Fruit fly (Drosophila melanogaster): ENCODE measurements around the gene CG10958.

The CG10958 gene

DNA sequence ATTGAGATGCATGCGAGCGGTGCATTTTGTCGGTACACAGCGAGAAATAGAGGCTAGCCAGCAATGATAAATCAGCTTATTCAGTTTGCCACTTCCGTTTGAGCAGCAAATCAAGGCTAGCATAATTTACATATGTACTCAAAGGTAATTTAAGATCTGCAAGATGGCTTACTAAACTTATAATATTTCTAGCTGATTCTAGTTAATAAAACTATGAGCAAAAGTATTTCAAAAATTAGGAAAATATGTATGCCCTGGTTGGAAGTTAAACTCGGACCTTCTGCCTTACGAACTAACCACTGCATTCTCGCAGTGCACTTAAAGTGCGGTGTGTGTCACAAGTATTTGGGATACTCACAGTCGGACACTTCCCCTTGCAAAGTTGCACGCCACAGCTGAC lies 9.3 kb upstream of the CG10958 start:
- no peak for TF ChIP-seq psq (GFP tag; optimal IDR thresholded peaks at IDR 0.05)

DNA sequence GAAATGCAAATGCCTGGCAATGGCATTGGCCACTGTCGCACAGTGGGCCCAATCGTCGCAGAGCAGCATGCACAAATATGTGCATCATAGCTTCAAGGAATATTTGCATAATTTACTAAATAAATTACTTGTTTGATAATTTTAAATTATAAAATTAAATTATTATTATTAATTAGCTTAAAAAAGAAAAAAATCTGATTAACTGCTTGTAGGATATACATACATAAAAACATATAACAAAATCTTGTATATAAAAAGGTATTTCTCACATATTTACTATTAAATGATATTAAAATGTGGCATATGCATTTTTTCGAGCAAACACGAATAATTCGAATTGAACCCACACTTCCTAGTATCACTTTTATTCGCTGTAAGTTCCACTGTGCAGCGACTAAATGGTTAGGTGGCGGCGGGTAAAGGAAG lies 6.8 kb upstream of the CG10958 start:
- TF ChIP-seq rgr (GFP tag; optimal IDR thresholded peaks at IDR 0.05) (no peak), Dif (GFP tag; optimal IDR thresholded peaks at IDR 0.05; ENCODE audit: partially characterized antibody) (no peak), br (GFP tag; optimal IDR thresholded peaks at IDR 0.05) (no peak), Vsx2 (GFP tag; optimal IDR thresholded peaks at IDR 0.05; ENCODE audit: partially characterized antibody) (no peak), lola (GFP tag; optimal IDR thresholded peaks at IDR 0.05) (no peak), CG9705 (GFP tag; optimal IDR thresholded peaks at IDR 0.05) (no peak), Abd-B (GFP tag; optimal IDR thresholded peaks at IDR 0.05) (no peak), brk (GFP tag; optimal IDR thresholded peaks at IDR 0.05) (no peak), N (GFP tag; optimal IDR thresholded peaks at IDR 0.05) (no peak), CG32264 (GFP tag; optimal IDR thresholded peaks at IDR 0.05) (no peak), tai (GFP tag; optimal IDR thresholded peaks at IDR 0.05) (no peak), Dfd (GFP tag; optimal IDR thresholded peaks at IDR 0.05) (no peak), dsf (GFP tag; optimal IDR thresholded peaks at IDR 0.05; ENCODE audit: borderline replicate concordance) (no peak), dmrt93B (GFP tag; optimal IDR thresholded peaks at IDR 0.05) (no peak), psq (GFP tag; optimal IDR thresholded peaks at IDR 0.05) (no peak), jim (GFP tag; optimal IDR thresholded peaks at IDR 0.05) (no peak), GATAd (GFP tag; optimal IDR thresholded peaks at IDR 0.05) (no peak), OdsH (GFP tag; optimal IDR thresholded peaks at IDR 0.05) (no peak), fru (GFP tag; optimal IDR thresholded peaks at IDR 0.05) (no peak)

DNA sequence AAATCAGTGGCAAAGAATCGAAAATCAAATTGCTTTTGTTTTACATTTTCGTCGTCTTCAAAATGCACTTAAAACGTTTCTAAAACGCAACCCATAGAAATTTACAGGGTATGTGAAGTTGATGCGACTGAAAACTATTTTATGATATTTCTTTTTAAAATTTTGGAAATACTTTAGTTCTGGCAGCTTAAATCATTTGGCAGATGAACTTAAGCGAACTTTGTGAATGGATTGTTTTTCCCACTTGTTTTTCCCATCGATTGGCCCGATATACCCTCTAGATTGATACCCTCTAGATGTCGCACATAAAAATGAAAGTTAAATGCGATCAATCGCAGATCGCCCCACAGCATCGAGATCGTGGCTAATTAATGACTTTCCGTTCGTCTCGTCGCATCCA lies 5.9 kb upstream of the CG10958 start:
- TF ChIP-seq psq (GFP tag; optimal IDR thresholded peaks at IDR 0.05) (no peak), sv (GFP tag; optimal IDR thresholded peaks at IDR 0.05) (peak; percentile 9)

DNA sequence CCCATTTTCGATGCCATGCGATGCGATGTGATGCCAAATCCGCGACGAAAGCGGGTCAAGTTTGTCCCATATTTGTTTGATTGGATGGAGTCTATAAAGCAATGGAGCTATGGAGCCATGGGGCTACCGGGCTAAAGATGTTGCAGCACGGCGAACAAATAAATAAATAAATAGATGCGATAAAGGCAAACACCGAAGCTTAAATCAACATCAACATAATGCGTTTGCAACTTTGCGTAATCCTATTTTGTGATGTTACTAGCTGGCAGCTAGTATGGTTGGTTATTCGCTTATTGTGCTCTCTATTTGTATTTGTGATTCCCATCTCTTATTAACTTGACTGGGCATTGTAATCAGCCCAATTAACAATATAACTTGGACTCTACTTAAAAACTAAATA lies 4.0 kb upstream of the CG10958 start:
- no peak for TF ChIP-seq sv (GFP tag; optimal IDR thresholded peaks at IDR 0.05)

DNA sequence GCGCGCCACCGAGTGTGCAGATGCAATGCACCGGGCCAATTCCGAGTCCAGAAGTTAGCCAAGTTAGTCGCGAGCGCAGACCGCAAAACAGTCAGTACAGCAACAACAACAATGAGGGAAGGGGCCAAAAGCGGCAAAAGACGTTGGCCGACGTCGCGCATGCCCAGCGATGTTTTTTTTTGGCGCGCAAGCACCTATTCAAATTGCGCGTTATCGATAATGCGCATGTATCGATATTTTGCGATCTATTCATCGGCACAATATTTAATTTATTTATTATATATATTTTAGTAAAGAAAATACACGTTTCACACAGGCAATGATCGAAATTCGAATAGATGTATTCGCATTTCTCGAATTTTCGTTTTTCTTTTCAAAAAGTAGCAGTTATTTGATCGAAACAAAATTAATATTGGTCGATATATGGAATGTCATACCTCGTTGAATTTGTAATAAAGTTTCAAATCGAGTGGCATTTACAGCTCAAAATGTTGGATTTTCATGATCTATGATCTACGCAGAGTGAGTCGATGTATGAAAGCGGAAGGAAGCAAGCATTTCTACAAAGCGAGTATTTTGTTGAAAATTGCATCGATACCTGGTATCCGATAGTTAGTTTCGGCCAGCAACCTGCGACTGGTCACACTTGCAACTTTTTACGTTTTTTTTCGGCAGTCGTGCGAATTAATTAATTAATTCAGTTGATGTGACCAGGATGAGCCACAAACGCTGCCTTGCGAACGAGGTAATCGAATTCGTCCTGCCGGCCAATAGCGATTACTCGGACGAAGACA lies 2.7 kb upstream of the CG10958 start, which contains the start of gene CG2116:
TSS of gene CG2116 (plus strand) at position 609 of the 794 bp plus-strand sequence.
- TF ChIP-seq dmrt93B (GFP tag; optimal IDR thresholded peaks at IDR 0.05), result no peak
- no peak for TF ChIP-seq psq (GFP tag; optimal IDR thresholded peaks at IDR 0.05)
- TF ChIP-seq sage (GFP tag; optimal IDR thresholded peaks at IDR 0.05), result no peak
- no peak for TF ChIP-seq usp (GFP tag; optimal IDR thresholded peaks at IDR 0.05)
- TF ChIP-seq Myc (optimal IDR thresholded peaks at IDR 0.05), result peak; percentile 1
- TF ChIP-seq Jra (GFP tag; optimal IDR thresholded peaks at IDR 0.05), result no peak
- TF ChIP-seq tai (GFP tag; optimal IDR thresholded peaks at IDR 0.05), result no peak
- TF ChIP-seq CG32264 (GFP tag; optimal IDR thresholded peaks at IDR 0.05), result no peak
- TF ChIP-seq Rel (GFP tag; optimal IDR thresholded peaks at IDR 0.05), result no peak
- no peak for TF ChIP-seq Rel (tag; optimal IDR thresholded peaks at IDR 0.05)
- no peak for TF ChIP-seq Dif (GFP tag; optimal IDR thresholded peaks at IDR 0.05; ENCODE audit: partially characterized antibody)
- no peak for TF ChIP-seq N (GFP tag; optimal IDR thresholded peaks at IDR 0.05)
- peak; percentile 13 for TF ChIP-seq Sp1 (GFP tag; optimal IDR thresholded peaks at IDR 0.05)
- no peak for TF ChIP-seq sv (GFP tag; optimal IDR thresholded peaks at IDR 0.05)
- no peak for TF ChIP-seq CG9705 (GFP tag; optimal IDR thresholded peaks at IDR 0.05)
- TF ChIP-seq rgr (GFP tag; optimal IDR thresholded peaks at IDR 0.05), result no peak
- TF ChIP-seq Abd-B (GFP tag; optimal IDR thresholded peaks at IDR 0.05), result no peak
- no peak for TF ChIP-seq GATAd (GFP tag; optimal IDR thresholded peaks at IDR 0.05)
- no peak for TF ChIP-seq pan (optimal IDR thresholded peaks at IDR 0.05)
- no peak for TF ChIP-seq CrebA (GFP tag; optimal IDR thresholded peaks at IDR 0.05; ENCODE audit: borderline replicate concordance)
- TF ChIP-seq Hr83 (GFP tag; optimal IDR thresholded peaks at IDR 0.05; ENCODE audit: poor library complexity, severe bottlenecking), result no peak
- no peak for TF ChIP-seq woc (GFP tag; optimal IDR thresholded peaks at IDR 0.05)
- peak; percentile 3 for TF ChIP-seq h (GFP tag; optimal IDR thresholded peaks at IDR 0.05)
- no peak for TF ChIP-seq Dfd (GFP tag; optimal IDR thresholded peaks at IDR 0.05)
- peak; percentile 1 for TF ChIP-seq HLH106 (tag; optimal IDR thresholded peaks at IDR 0.05)
- TF ChIP-seq dsf (GFP tag; optimal IDR thresholded peaks at IDR 0.05; ENCODE audit: borderline replicate concordance), result no peak
- no peak for TF ChIP-seq Hnf4 (GFP tag; optimal IDR thresholded peaks at IDR 0.05)
- no peak for TF ChIP-seq foxo (GFP tag; optimal IDR thresholded peaks at IDR 0.05)
- TF ChIP-seq dl (GFP tag; optimal IDR thresholded peaks at IDR 0.05; ENCODE audit: insufficient read depth in 1 of 2, partially characterized antibody in 2 of 2), result no peak

All from whole organism, wandering third instar larva.